Worm (Caenorhabditis elegans) whole organism, mixed stage, embryonic: ENCODE data around the gene pkhm-2.

Source experiments
- drap-1 ChIP-seq: fragments of 200-800 bp; sonication (Bioruptor generic); optimal IDR thresholded peaks from 3 replicates; lab custom pipeline; 2018; ENCODE audit warnings: mild to moderate bottlenecking, missing genetic modification characterization, missing compliant biosample characterization
- ham-2 ChIP-seq: fragments of 200-800 bp; sonication (Bioruptor generic); optimal IDR thresholded peaks from 2 replicates; lab custom pipeline; 2018; ENCODE audit warnings: mild to moderate bottlenecking, missing genetic modification characterization, missing compliant biosample characterization
- lin-13 ChIP-seq: fragments of 150-350 bp; optimal IDR thresholded peaks from 2 replicates; lab custom pipeline; 2014; ENCODE audit warnings: missing biosample characterization, missing genetic modification characterization
- lsy-2 ChIP-seq: fragments of 150-350 bp; optimal IDR thresholded peaks from 2 replicates; lab custom pipeline; 2014; ENCODE audit warnings: missing biosample characterization, missing genetic modification characterization
- snpc-4 ChIP-seq: fragments of 150-350 bp; optimal IDR thresholded peaks from 2 replicates; lab custom pipeline; 2014; ENCODE audit warnings: missing biosample characterization, missing genetic modification characterization
- unc-62 ChIP-seq: fragments of 150-350 bp; optimal IDR thresholded peaks from 2 replicates; lab custom pipeline; 2014; ENCODE audit warnings: missing biosample characterization, missing genetic modification reagents, missing genetic modification characterization

DNA sequence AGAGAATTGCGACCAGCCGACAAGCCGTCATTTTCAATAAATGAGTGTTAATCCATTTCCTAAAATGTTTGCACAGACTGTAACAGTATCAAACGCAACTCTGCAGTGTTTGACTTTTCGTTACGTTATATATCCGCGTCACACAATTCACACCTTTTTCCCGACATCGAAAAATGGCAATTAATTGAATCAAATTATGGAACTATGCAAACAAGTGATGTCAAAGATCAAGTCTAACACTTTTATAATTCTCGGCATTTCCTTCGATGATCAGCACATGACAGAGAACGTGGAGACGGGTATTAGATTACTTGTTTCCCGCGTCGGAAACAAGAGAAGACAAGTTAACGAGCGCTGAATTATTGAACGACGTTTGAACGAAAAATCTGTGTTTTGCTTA is 13.0 kb upstream of the pkhm-2 start, which contains the start of gene phat-6:
- TF ChIP-seq drap-1 (GFP tag; lab: Kevin White, UChicago) (no peak), snpc-4 (tag; lab: Kevin White, UChicago) (no peak), ham-2 (GFP tag; lab: Kevin White, UChicago) (no peak), lsy-2 (tag; lab: Kevin White, UChicago) (no peak), unc-62 (GFP tag; lab: Kevin White, UChicago) (no peak), lin-13 (tag; lab: Kevin White, UChicago) (no peak)
